Fruit fly (Drosophila melanogaster): ENCODE measurements around the gene Alms1b.

Gene Alms1b

dm6 chrX:4589951-4590771 lies 40.6 kb downstream of the Alms1b start (continued):
- TF ChIP-seq prd (optimal IDR thresholded peaks at IDR 0.05): no peak
- peak; percentile 97 for TF ChIP-seq prd (GFP tag; IDR thresholded peaks at IDR 0.05)
- peak; percentile 95 for TF ChIP-seq ara (GFP tag; IDR thresholded peaks at IDR 0.05)
- no peak for TF ChIP-seq emc (GFP tag; optimal IDR thresholded peaks at IDR 0.05)
- peak; percentile 88 for TF ChIP-seq CG1024 (GFP tag; IDR thresholded peaks at IDR 0.05)
- no peak for TF ChIP-seq insv (GFP tag; optimal IDR thresholded peaks at IDR 0.05)
- peak; percentile 69 for TF ChIP-seq Ssrp (tag; optimal IDR thresholded peaks at IDR 0.05)
- peak; percentile 89 for TF ChIP-seq croc (GFP tag; conservative IDR thresholded peaks at IDR 0.05)
- TF ChIP-seq ken (GFP tag; IDR thresholded peaks at IDR 0.05): peak; percentile 96
- peak; percentile 71 for TF ChIP-seq CG1233 (GFP tag; optimal IDR thresholded peaks at IDR 0.05)
- TF ChIP-seq cad (GFP tag; optimal IDR thresholded peaks at IDR 0.05): no peak
- TF ChIP-seq Ada2b (GFP tag; IDR thresholded peaks at IDR 0.05): peak; percentile 91
- TF ChIP-seq CG4404 (GFP tag; IDR thresholded peaks at IDR 0.05): peak; percentile 94
- TF ChIP-seq CG10959 (GFP tag; IDR thresholded peaks at IDR 0.05): peak; percentile 88
- TF ChIP-seq tx (GFP tag; optimal IDR thresholded peaks at IDR 0.05): peak; percentile 51
- peak; percentile 51 for TF ChIP-seq CG14710 (tag; optimal IDR thresholded peaks at IDR 0.05)
- peak; percentile 25 for TF ChIP-seq Elba2 (GFP tag; optimal IDR thresholded peaks at IDR 0.05)
- peak; percentile 73 for TF ChIP-seq CG5245 (GFP tag; optimal IDR thresholded peaks at IDR 0.05)
- TF ChIP-seq NFAT (GFP tag; IDR thresholded peaks at IDR 0.05): peak; percentile 84
- peak; percentile 39 for TF ChIP-seq Deaf1 (tag; optimal IDR thresholded peaks at IDR 0.05)
- TF ChIP-seq CG4328 (GFP tag; optimal IDR thresholded peaks at IDR 0.05): no peak
- peak; percentile 50 for TF ChIP-seq Hey (tag; optimal IDR thresholded peaks at IDR 0.05)
- TF ChIP-seq CG11085 (GFP tag; IDR thresholded peaks at IDR 0.05): peak; percentile 78
- TF ChIP-seq CG12391 (tag; optimal IDR thresholded peaks at IDR 0.05): peak; percentile 78
- peak; percentile 64 for TF ChIP-seq Dek (tag; optimal IDR thresholded peaks at IDR 0.05)
- peak; percentile 51 for TF ChIP-seq fd64A (GFP tag; optimal IDR thresholded peaks at IDR 0.05)
- TF ChIP-seq nom (GFP tag; optimal IDR thresholded peaks at IDR 0.05): peak; percentile 67
- peak; percentile 51; the same call in 1 of the 2 replicates for TF ChIP-seq Lim3 (GFP tag; IDR thresholded peaks at IDR 0.05)
- TF ChIP-seq Dp (GFP tag; optimal IDR thresholded peaks at IDR 0.05): no peak
- TF ChIP-seq CG11093 (GFP tag; IDR thresholded peaks at IDR 0.05): peak; percentile 84
- TF ChIP-seq CG17802 (tag; optimal IDR thresholded peaks at IDR 0.05): peak; percentile 50
- TF ChIP-seq CG12236 (GFP tag; optimal IDR thresholded peaks at IDR 0.05): no peak
- TF ChIP-seq Mrtf (GFP tag; IDR thresholded peaks at IDR 0.05): peak; percentile 87
- TF ChIP-seq Aef1 (GFP tag; IDR thresholded peaks at IDR 0.05): peak; percentile 89
- peak; percentile 89 for TF ChIP-seq Chrac-16 (GFP tag; optimal IDR thresholded peaks at IDR 0.05)
- peak; percentile 91 for TF ChIP-seq CG6272 (GFP tag; IDR thresholded peaks at IDR 0.05)
- TF ChIP-seq Hmr (GFP tag; optimal IDR thresholded peaks at IDR 0.05): peak; percentile 82
- peak; percentile 93 for TF ChIP-seq slbo (GFP tag; IDR thresholded peaks at IDR 0.05)
- TF ChIP-seq NfI (GFP tag; optimal IDR thresholded peaks at IDR 0.05): peak; percentile 77
- TF ChIP-seq esg (GFP tag; conservative IDR thresholded peaks at IDR 0.05): peak; percentile 83
- TF ChIP-seq CG15073 (GFP tag; optimal IDR thresholded peaks at IDR 0.05): peak; percentile 4
- no peak for TF ChIP-seq Scr (GFP tag; IDR thresholded peaks at IDR 0.05; ENCODE audit: partially characterized antibody)
- no peak for TF ChIP-seq Mad (GFP tag; optimal IDR thresholded peaks at IDR 0.05)
- peak; percentile 93 for TF ChIP-seq CG10366 (GFP tag; IDR thresholded peaks at IDR 0.05)
- peak; percentile 28 for TF ChIP-seq mirr (GFP tag; optimal IDR thresholded peaks at IDR 0.05)
- TF ChIP-seq bsh (GFP tag; optimal IDR thresholded peaks at IDR 0.05): peak; percentile 77 to 88
- TF ChIP-seq Taf1 (GFP tag; IDR thresholded peaks at IDR 0.05): peak; percentile 91
- peak; percentile 31 for TF ChIP-seq CG13894 (tag; optimal IDR thresholded peaks at IDR 0.05)
- peak; percentile 84 for TF ChIP-seq Six4 (GFP tag; optimal IDR thresholded peaks at IDR 0.05)
- TF ChIP-seq H15 (GFP tag; IDR thresholded peaks at IDR 0.05): peak; percentile 89
